Worm (Caenorhabditis elegans): ENCODE data around the gene H12D21.5.

ce11 chrV:14930168-14930567 is 36.4 kb downstream of the H12D21.5 start:
- TF ChIP-seq lin-40 (tag; optimal IDR thresholded peaks at IDR 0.05) (no peak), F57A8.1 (GFP tag; optimal IDR thresholded peaks at IDR 0.05) (no peak), dpl-1 (GFP tag; optimal IDR thresholded peaks at IDR 0.05) (no peak), lsl-1 (GFP tag; optimal IDR thresholded peaks at IDR 0.05) (no peak), nfya-1 (tag; optimal IDR thresholded peaks at IDR 0.05; ENCODE audit: borderline replicate concordance, insufficient read depth) (no peak), T26A5.8 (tag; optimal IDR thresholded peaks at IDR 0.05) (no peak)

All from whole organism, young adult.